Fruit fly (Drosophila melanogaster): ENCODE measurements around the gene CG18088.
A peak's percentile ranks its signal among the peaks of the same experiment; 100 is the strongest.

Gene CG18088

dm6 chr2L:8972905-8973304, 5.6 kb downstream of the CG18088 start:
- TF ChIP-seq CG18619 (GFP tag; optimal IDR thresholded peaks at IDR 0.05): no peak
- peak; percentile 100 for TF ChIP-seq CG17612 (GFP tag; IDR thresholded peaks at IDR 0.05)
- TF ChIP-seq CG8290 (GFP tag; optimal IDR thresholded peaks at IDR 0.05): peak; percentile 70
- TF ChIP-seq CG8290 (tag; optimal IDR thresholded peaks at IDR 0.05): peak in 1 of 2 experiments; percentile 38

- TF ChIP-seq sug (tag; optimal IDR thresholded peaks at IDR 0.05) (peak; percentile 2), CG15601 (tag; optimal IDR thresholded peaks at IDR 0.05) (peak; percentile 5), HLH4C (GFP tag; IDR thresholded peaks at IDR 0.05; ENCODE audit: partially characterized antibody) (no peak), CG2199 (GFP tag; IDR thresholded peaks at IDR 0.05) (peak; percentile 93)
Observed at dm6 chr2L:8974506-8974905, 7.2 kb downstream of the CG18088 start.

- TF ChIP-seq CG7839 (tag; optimal IDR thresholded peaks at IDR 0.05): no peak
- TF ChIP-seq Med (GFP tag): peak; percentile 7
- TF ChIP-seq tna (GFP tag; IDR thresholded peaks at IDR 0.05; ENCODE audit: partially characterized antibody): 0 out of 2 replicates have a peak, but pooled peaks have one; percentile 19
- peak; percentile 76 for TF ChIP-seq Ets65A (GFP tag)
- TF ChIP-seq Hr78 (GFP tag; optimal IDR thresholded peaks at IDR 0.05): peak in 1 of 2 experiments; percentile 8
- peak; percentile 5; the same call in 1 of the 3 replicates for TF ChIP-seq dysf (GFP tag; IDR thresholded peaks at IDR 0.05)
Observed at dm6 chr2L:8975328-8975727, 8.0 kb downstream of the CG18088 start, which contains the start of gene CG9541. TSS of gene CG9541 (minus strand) at chr2L:8975428.

dm6 chr2L:8980359-8980758, 13.0 kb downstream of the CG18088 start, which contains the start of gene CG18662:
TSS of gene CG18662 (plus strand) at chr2L:8980659.
- no peak for TF ChIP-seq sna (GFP tag; IDR thresholded peaks at IDR 0.05; ENCODE audit: partially characterized antibody)

- TF ChIP-seq kni (GFP tag; optimal IDR thresholded peaks at IDR 0.05) (no peak), dpn (GFP tag; optimal IDR thresholded peaks at IDR 0.05) (peak; percentile 34 to 61), usp (GFP tag; optimal IDR thresholded peaks at IDR 0.05) (no peak), h (optimal IDR thresholded peaks at IDR 0.05) (no peak), CG10321 (GFP tag; IDR thresholded peaks at IDR 0.05) (no peak), Abd-B (GFP tag; optimal IDR thresholded peaks at IDR 0.05) (peak; percentile 28), CG2199 (GFP tag; IDR thresholded peaks at IDR 0.05) (no peak), Atf-2 (GFP tag; optimal IDR thresholded peaks at IDR 0.05) (peak; percentile 17), ems (GFP tag; optimal IDR thresholded peaks at IDR 0.05) (peak; percentile 21), tup (GFP tag; optimal IDR thresholded peaks at IDR 0.05) (no peak), Drgx (GFP tag; IDR thresholded peaks at IDR 0.05) (no peak), onecut (GFP tag; IDR thresholded peaks at IDR 0.05) (no peak), CG17829 (tag; optimal IDR thresholded peaks at IDR 0.05) (no peak), CG10543 (GFP tag; optimal IDR thresholded peaks at IDR 0.05) (peak; percentile 2), Xrp1 (GFP tag; IDR thresholded peaks at IDR 0.05) (peak; percentile 38; the same call in 1 of the 2 replicates), trh (GFP tag; optimal IDR thresholded peaks at IDR 0.05) (no peak), tap (tag; optimal IDR thresholded peaks at IDR 0.05) (no peak), CG6683 (GFP tag; optimal IDR thresholded peaks at IDR 0.05) (peak; percentile 4), ATbp (GFP tag; optimal IDR thresholded peaks at IDR 0.05) (no peak), CG31365 (tag; optimal IDR thresholded peaks at IDR 0.05) (no peak), disco-r (GFP tag; optimal IDR thresholded peaks at IDR 0.05) (no peak), CG32767 (GFP tag; IDR thresholded peaks at IDR 0.05) (0 out of 2 replicates have a peak, but pooled peaks have one; percentile 27), Sry-δ (GFP tag; optimal IDR thresholded peaks at IDR 0.05) (no peak), Kr (GFP tag; optimal IDR thresholded peaks at IDR 0.05) (no peak), ewg (GFP tag; optimal IDR thresholded peaks at IDR 0.05) (no peak), CG8944 (GFP tag; optimal IDR thresholded peaks at IDR 0.05) (peak; percentile 13), eve (GFP tag; optimal IDR thresholded peaks at IDR 0.05) (peak in 1 of 2 experiments; percentile 57), CG1647 (GFP tag; optimal IDR thresholded peaks at IDR 0.05) (no peak), nom (GFP tag; optimal IDR thresholded peaks at IDR 0.05) (no peak)
Observed at dm6 chr2L:8982584-8983302, 15.4 kb downstream of the CG18088 start.

Data from whole organism, embryonic.